Fruit fly (Drosophila melanogaster) whole organism: Measurements from ENCODE around the gene SelT.

Source experiments
- CG8478 ChIP-seq: fragments of >200 bp; optimal IDR thresholded peaks from 2 replicates; lab custom pipeline; 2018; ENCODE audit warnings: inconsistent platforms
- EcR ChIP-seq, 2 experiments: fragments of >200 bp; optimal IDR thresholded peaks; 2 replicates each; lab custom pipeline; 2017; ENCODE audit warnings: missing biosample characterization in 2 of 2, missing genetic modification characterization in 2 of 2, missing genetic modification reagents in 2 of 2
- psq ChIP-seq: fragments of >200 bp; optimal IDR thresholded peaks from 2 replicates; lab custom pipeline; 2017
- usp ChIP-seq: fragments of >200 bp; optimal IDR thresholded peaks from 2 replicates; lab custom pipeline; 2017; ENCODE audit warnings: missing biosample characterization, missing genetic modification characterization, mixed read lengths

Gene SelT

dm6 chr2L:5060952-5061478 is 50.3 kb downstream of the SelT start:
- no peak for TF ChIP-seq psq (lab: Kevin White, UChicago)
- TF ChIP-seq usp (GFP tag; lab: Kevin White, UChicago), result no peak
- TF ChIP-seq CG8478 (lab: Kevin White, UChicago), result no peak
- no peak for TF ChIP-seq EcR (GFP tag; optimal IDR thresholded peaks at IDR 0.05; lab: Kevin White, UChicago)
